Worm (Caenorhabditis elegans) whole organism, L4/young adult: Measurements from ENCODE around the gene F09C6.11.

Source experiments
- W03F9.2 ChIP-seq: fragments of 150-350 bp; optimal IDR thresholded peaks from 2 replicates; lab custom pipeline; 2014; ENCODE audit warnings: missing biosample characterization, missing genetic modification characterization
- dao-5 ChIP-seq: sonication (generic microtip); optimal IDR thresholded peaks from 2 replicates; lab custom pipeline; 2016; ENCODE audit warnings: missing genotype, missing genetic modification characterization, moderate library complexity, missing compliant biosample characterization
- him-1 ChIP-seq: sonication (generic microtip); optimal IDR thresholded peaks from 2 replicates; lab custom pipeline; 2016; ENCODE audit warnings: missing genotype, missing genetic modification reagents, missing genetic modification characterization, missing compliant biosample characterization

ce11 chrV:16904612-16905011 lies 22.5 kb upstream of the F09C6.11 start, which contains the start of gene nhr-262:
- TF ChIP-seq him-1 (tag; lab: Kevin White, UChicago) (no peak), dao-5 (tag; lab: Kevin White, UChicago) (no peak), W03F9.2 (tag; lab: Kevin White, UChicago) (no peak)
